Worm (Caenorhabditis elegans): ENCODE data around the gene C06G1.1.

Gene C06G1.1

DNA sequence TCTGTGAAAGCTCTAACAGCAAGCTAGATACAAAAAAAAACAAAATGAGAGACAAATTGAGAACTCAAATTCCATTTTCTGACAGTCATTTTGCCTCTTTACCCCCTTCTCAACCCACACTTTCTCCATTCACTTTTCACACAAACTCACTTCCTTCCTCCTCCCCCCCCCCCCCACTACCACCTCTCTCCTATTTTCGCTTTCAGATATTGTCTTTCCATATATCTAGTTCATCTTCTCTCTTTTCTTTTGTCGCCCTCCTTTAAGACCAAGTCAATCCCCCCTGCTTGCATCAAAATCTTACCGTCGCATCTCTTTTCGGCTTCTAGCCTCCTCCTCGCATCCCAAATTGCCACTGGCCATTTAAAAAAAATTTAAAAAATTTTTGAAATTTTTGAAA lies 1.3 kb upstream of the C06G1.1 start:
- TF ChIP-seq dao-5 (tag; optimal IDR thresholded peaks at IDR 0.05): no peak
- no peak for TF ChIP-seq him-1 (tag; optimal IDR thresholded peaks at IDR 0.05)
- no peak for TF ChIP-seq W03F9.2 (tag; optimal IDR thresholded peaks at IDR 0.05)

DNA sequence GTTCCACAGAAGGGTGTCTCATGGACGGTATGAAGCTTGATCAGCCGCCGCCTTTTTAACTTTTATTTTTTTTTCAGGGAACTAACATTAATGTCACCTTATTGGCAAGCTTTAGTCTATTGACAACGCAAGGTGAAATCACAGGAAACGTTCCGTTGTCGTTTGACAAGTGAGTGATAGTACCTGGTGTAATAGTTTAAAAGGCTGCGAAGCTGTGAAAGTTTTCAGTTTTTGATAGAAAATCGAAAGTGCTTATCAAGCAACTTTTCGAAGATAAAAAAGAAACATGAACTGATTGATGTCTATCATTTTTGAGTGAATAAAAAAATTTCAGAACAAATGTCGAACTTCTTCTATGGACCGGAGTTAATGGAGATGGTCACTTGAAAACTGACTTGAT lies 951 bp downstream of the C06G1.1 start:
- no peak for TF ChIP-seq dao-5 (tag; optimal IDR thresholded peaks at IDR 0.05)
- TF ChIP-seq W03F9.2 (tag; optimal IDR thresholded peaks at IDR 0.05): no peak
- no peak for TF ChIP-seq him-1 (tag; optimal IDR thresholded peaks at IDR 0.05)

DNA sequence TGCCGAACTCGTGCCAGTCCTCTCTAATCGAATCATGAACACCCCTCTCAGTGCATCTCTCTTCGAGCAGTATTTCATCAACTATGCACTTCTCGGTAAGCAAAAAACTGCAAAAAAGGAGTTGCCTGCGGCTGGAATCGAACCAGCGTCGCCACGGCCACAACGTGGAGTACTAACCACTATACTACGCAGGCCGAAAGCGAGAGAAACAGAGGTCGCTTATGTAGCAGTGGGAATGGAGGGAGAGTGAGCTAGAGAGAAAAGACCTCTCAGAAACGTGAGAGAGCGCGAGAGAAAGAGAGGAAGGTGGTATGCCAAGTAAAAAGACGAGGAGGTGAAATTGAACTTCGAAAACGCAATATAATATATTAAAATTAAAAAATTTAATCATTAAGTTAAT lies 1.6 kb downstream of the C06G1.1 start:
- peak; percentile 26 for TF ChIP-seq W03F9.2 (tag; optimal IDR thresholded peaks at IDR 0.05)
- TF ChIP-seq him-1 (tag; optimal IDR thresholded peaks at IDR 0.05): peak; percentile 87
- peak; percentile 55 for TF ChIP-seq dao-5 (tag; optimal IDR thresholded peaks at IDR 0.05)

DNA sequence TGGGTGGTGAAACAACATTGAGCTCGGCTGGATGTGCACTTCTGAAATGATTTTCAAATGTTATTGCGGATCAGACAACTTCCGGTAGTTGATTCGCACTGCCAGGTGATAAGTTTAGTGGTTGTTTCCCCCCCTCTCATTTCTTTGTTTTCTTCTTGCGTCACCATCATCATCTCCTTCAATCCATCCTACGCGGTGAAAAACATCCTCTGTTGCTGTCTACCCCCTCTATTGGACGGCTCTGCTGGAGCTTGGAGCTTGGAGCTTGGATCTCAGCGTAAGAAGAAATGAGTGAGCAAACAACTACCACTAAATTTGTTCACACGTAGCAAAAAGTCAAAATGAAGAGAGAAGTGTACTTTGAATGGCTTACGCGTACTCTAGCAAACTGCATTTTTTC lies 8.5 kb downstream of the C06G1.1 start:
- TF ChIP-seq dao-5 (tag; optimal IDR thresholded peaks at IDR 0.05) (no peak), W03F9.2 (tag; optimal IDR thresholded peaks at IDR 0.05) (no peak), him-1 (tag; optimal IDR thresholded peaks at IDR 0.05) (no peak)

DNA sequence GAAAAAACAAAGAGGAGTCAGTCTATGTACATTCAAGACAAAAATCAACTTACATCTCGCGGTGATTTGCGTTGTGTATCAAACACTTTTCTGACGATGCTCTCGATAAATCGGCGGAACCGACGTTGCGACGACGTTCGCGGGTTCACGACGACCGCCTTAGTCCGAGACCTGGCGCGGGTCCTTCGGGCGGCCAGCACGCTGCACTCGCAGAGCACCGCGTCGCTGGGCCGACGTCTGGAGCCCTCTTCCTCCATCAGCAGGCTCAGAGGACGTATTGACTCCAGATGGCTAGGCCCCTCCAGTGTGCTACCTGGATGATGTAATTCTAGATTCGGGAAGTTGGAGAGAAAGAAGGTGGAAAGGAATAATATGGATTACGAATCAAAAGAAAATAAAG lies 10.1 kb downstream of the C06G1.1 start:
- TF ChIP-seq W03F9.2 (tag; optimal IDR thresholded peaks at IDR 0.05) (no peak), dao-5 (tag; optimal IDR thresholded peaks at IDR 0.05) (no peak), him-1 (tag; optimal IDR thresholded peaks at IDR 0.05) (no peak)

DNA sequence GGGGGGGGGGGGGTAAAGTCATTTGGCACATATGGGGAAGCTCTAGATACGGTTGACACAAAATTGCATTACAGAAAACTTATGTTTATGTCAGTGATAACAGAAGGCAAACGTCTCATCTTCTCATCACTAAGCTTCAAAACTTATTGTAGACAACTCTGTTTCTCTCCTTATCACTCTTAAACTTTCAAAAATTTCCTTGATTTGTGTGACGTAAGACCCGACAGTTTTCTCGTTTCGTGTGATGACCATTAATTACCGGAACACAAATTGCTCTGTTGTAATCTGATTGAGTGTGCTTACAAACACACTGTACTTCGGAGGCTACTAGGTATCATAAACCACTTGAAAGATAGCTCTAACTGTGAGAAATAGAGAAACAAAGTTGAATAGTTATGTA lies 11.7 kb downstream of the C06G1.1 start:
- TF ChIP-seq dao-5 (tag; optimal IDR thresholded peaks at IDR 0.05): no peak
- no peak for TF ChIP-seq W03F9.2 (tag; optimal IDR thresholded peaks at IDR 0.05)
- TF ChIP-seq him-1 (tag; optimal IDR thresholded peaks at IDR 0.05): no peak

DNA sequence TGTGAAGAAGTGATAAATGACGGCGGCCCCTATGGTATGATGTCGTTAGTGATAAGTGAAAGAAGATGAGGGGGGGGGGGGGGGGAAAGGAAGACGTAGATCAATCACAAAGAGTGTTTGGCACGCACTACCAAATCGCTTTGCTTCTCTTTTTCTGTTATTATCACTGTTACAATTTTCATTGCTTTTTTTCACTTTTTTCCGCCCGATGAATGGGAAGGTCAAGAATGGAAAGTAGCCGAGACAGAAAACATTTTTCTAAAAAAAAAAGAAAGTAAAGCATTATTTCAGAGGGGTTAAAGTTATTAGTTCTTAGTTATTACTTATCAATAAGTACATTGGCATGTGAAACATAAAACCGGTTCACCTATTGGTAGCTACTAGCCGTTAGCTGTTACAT lies 14.1 kb downstream of the C06G1.1 start:
- no peak for TF ChIP-seq dao-5 (tag; optimal IDR thresholded peaks at IDR 0.05)
- TF ChIP-seq him-1 (tag; optimal IDR thresholded peaks at IDR 0.05): no peak
- no peak for TF ChIP-seq W03F9.2 (tag; optimal IDR thresholded peaks at IDR 0.05)

DNA sequence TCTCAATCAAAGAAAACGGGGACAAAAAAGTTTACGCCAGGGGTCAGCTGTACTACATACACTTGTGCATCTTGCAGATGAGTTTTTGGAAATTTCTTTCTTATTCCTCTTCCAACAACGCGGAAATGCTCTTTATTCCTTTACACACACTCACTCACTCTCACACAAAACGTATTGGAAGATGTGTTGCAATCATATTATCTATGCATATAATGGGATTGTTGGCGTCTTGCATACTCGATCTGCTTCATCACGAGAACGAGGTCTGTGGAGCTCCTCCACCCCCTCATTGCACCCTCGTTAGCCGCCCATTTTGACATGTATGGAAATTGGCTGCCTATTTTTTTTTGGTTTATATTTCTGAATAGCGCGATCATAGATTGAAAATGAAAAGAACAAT lies 15.6 kb downstream of the C06G1.1 start:
- TF ChIP-seq him-1 (tag; optimal IDR thresholded peaks at IDR 0.05) (no peak), W03F9.2 (tag; optimal IDR thresholded peaks at IDR 0.05) (no peak), dao-5 (tag; optimal IDR thresholded peaks at IDR 0.05) (no peak)

DNA sequence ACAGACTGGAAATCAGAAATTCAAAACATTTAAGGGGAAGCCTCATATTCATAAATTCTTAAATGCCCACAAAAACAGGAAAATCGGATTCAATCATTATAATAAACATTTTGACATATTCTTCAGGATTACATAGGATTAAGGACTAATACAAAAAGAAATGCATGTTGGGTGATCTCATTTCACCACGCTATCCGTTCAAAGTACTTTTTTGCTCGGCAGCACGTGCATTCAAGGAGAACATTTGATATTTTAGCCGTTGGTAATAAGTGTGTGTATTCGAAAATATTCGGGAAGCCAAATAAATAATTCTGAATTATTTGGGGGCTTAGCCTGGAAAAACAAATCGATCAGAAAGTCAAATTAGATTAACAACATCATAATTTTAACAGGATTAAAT lies 17.4 kb downstream of the C06G1.1 start:
- TF ChIP-seq W03F9.2 (tag; optimal IDR thresholded peaks at IDR 0.05): no peak
- TF ChIP-seq dao-5 (tag; optimal IDR thresholded peaks at IDR 0.05): no peak
- TF ChIP-seq him-1 (tag; optimal IDR thresholded peaks at IDR 0.05): no peak

DNA sequence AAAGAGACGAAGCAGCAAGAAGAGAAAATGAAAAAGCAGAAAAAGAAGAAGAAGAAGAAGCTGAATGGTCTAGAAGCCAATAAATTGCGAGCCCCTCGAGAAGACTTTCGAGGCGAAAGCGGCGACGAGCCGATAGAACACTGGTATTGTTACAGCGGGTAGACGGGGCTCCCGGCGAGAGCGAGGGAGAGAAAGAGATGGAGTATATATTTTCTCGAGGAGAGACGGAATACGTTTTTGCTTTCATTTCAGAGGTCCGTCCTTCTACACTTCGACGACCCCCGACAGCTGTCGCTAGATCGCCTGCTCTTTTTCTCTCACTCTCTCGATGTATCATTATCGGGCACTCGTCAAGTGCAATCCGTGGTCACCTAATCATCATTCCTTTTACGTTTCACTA lies 22.1 kb downstream of the C06G1.1 start:
- TF ChIP-seq dao-5 (tag; optimal IDR thresholded peaks at IDR 0.05) (no peak), him-1 (tag; optimal IDR thresholded peaks at IDR 0.05) (no peak), W03F9.2 (tag; optimal IDR thresholded peaks at IDR 0.05) (no peak)

DNA sequence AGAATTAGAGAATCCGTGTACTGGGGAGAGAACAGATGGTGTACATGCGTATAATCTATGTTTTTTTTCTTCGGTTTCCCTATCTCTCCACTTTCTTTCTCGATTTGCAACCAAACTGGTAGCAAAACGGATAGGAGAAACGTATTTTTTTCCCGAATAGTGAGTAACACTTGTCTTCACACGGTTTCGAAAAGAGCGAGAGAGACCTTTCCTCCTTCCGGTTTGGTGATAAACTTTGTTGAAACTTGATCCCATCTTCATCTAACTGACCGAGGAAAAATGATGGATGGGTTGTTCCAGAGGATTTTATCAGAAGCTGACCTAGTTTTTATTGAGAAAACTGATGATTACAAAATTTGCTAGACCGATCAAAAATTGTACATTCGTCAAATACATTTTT lies 25.2 kb downstream of the C06G1.1 start:
- TF ChIP-seq W03F9.2 (tag; optimal IDR thresholded peaks at IDR 0.05) (no peak), dao-5 (tag; optimal IDR thresholded peaks at IDR 0.05) (no peak), him-1 (tag; optimal IDR thresholded peaks at IDR 0.05) (no peak)

DNA sequence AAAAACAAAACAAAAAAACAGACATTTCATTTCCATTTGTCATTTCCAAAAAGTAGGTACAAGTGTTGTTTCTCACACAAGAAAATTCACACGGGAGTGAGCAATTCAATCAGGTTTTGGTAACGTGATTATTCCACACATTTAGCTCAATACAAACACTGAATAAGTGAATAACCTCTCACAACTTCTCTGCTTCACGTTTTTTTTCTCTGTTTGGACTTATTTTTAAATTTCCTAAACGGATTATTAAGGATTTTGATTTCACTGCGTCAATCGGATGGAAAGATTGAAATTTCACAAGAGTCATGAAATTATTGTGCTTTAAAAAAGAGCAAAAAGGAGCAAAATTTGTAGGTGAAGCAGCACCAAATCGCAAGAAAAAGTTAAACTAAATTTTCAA lies 27.1 kb downstream of the C06G1.1 start:
- no peak for TF ChIP-seq W03F9.2 (tag; optimal IDR thresholded peaks at IDR 0.05)
- no peak for TF ChIP-seq dao-5 (tag; optimal IDR thresholded peaks at IDR 0.05)
- TF ChIP-seq him-1 (tag; optimal IDR thresholded peaks at IDR 0.05): no peak

DNA sequence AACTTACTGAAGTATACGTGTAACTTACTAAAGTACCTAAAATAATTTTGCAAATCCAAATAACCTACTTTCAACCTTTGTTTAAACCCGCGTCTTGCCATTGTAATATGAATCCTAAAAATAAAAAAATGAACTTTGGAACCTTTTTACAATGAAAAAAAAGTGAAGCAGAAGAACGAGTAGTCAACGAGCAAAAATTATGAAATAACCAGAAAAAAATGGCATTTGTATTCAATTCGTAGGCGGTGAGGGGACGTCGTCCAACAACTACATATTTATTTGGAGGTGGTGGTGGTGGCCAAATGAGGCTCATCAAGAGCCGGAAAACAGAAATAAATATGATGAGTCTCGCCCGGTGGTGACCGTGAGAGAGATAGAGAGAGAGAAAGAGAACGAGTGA lies 29.6 kb downstream of the C06G1.1 start, which contains the start of gene F43B10.1:
F43B10.1 (minus strand) TSS at position 101 of the 400 bp plus-strand sequence.
- no peak for TF ChIP-seq dao-5 (tag; optimal IDR thresholded peaks at IDR 0.05)
- no peak for TF ChIP-seq him-1 (tag; optimal IDR thresholded peaks at IDR 0.05)
- no peak for TF ChIP-seq W03F9.2 (tag; optimal IDR thresholded peaks at IDR 0.05)

DNA sequence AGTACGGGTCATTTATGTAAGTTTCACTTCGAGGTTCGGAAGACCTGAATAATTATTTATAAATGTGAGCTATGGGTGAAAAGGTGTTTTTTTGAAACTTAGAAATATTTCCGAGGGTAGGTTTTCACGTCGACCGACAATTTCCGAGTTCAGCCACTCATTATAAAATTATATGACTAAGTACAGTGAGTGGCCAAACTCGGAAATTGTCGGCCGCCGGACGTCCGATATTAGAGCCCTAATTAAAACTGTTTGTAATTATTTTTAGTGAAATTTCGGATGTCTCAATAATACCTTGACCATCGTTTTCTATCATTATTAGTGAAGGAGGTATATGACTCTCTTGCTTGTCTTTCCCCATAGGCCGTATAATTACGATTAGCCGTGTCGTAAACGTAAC lies 34.4 kb downstream of the C06G1.1 start:
- TF ChIP-seq W03F9.2 (tag; optimal IDR thresholded peaks at IDR 0.05): no peak
- no peak for TF ChIP-seq him-1 (tag; optimal IDR thresholded peaks at IDR 0.05)
- no peak for TF ChIP-seq dao-5 (tag; optimal IDR thresholded peaks at IDR 0.05)

DNA sequence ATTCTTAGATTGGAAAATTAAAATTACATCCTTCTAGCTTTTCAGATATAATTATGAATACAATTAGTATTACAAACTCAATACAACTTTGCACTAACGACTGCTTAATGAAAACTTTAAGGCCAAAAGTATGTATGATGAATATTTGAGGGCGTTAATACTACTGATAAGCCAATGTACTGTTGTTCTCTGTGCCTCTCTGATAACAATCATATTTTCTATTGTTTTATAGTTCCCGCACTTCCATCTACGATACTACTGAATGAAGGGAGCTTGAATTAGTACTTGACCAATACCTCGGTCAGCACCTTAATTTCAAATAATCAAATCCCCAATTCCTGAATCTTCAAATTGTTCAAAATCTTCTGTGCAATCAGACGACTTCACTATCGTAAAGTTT lies 36.0 kb downstream of the C06G1.1 start:
- TF ChIP-seq W03F9.2 (tag; optimal IDR thresholded peaks at IDR 0.05) (no peak), dao-5 (tag; optimal IDR thresholded peaks at IDR 0.05) (no peak), him-1 (tag; optimal IDR thresholded peaks at IDR 0.05) (no peak)

DNA sequence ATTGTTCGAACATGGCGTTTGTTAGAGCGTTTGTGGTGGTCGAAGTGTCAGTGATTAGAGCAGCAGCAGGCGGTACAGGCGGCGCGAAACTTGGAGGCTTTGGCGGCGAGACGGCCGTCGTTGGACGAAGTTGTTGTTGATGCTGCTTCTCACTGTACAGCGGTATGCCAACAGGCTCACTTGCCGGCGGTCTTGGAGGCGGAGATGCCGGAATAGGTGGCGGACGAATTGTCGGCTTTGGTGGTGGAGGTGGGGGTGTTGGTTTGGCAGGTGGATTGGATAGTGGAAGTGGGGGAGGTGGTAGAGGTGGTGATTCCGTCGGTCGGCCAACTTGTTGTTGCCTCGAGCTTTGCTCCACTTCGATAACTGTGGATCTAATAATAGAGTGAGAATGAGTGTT lies 38.1 kb downstream of the C06G1.1 start:
- no peak for TF ChIP-seq him-1 (tag; optimal IDR thresholded peaks at IDR 0.05)
- TF ChIP-seq dao-5 (tag; optimal IDR thresholded peaks at IDR 0.05): no peak
- no peak for TF ChIP-seq W03F9.2 (tag; optimal IDR thresholded peaks at IDR 0.05)

Data from whole organism, L4/young adult.